Worm (Caenorhabditis elegans) whole organism, early embryonic: Measurements from ENCODE around the gene Y38H6C.24.

Experiments used
- B0310.2 ChIP-seq: sonication (generic microtip); optimal IDR thresholded peaks from 2 replicates; lab custom pipeline; 2016; ENCODE audit warnings: mild to moderate bottlenecking, missing genetic modification characterization, missing compliant biosample characterization
- F13C5.2 ChIP-seq: sonication (generic microtip); optimal IDR thresholded peaks from 2 replicates; lab custom pipeline; 2017; ENCODE audit warnings: mild to moderate bottlenecking, missing genetic modification characterization, inconsistent platforms, missing compliant biosample characterization
- aly-1 ChIP-seq: sonication (generic microtip); optimal IDR thresholded peaks from 2 replicates; lab custom pipeline; 2016; ENCODE audit warnings: missing genetic modification characterization, missing compliant biosample characterization
- ama-1 ChIP-seq: fragments of 150-350 bp; optimal IDR thresholded peaks from 2 replicates; lab custom pipeline; 2014
- ceh-13 ChIP-seq: fragments of 200-800 bp; sonication (Bioruptor generic); optimal IDR thresholded peaks from 2 replicates; lab custom pipeline; 2018; ENCODE audit warnings: mild to moderate bottlenecking, missing genetic modification characterization, missing compliant biosample characterization
- ets-7 ChIP-seq: sonication (generic microtip); optimal IDR thresholded peaks from 2 replicates; lab custom pipeline; 2016; ENCODE audit warnings: missing genotype, missing genetic modification characterization, missing compliant biosample characterization
- flt-1 ChIP-seq: fragments of 200-800 bp; sonication (Bioruptor generic); IDR thresholded peaks from 2 replicates; pipeline ENCODE4 v1.3.6; 2022; ENCODE audit warnings: missing genetic modification characterization, missing compliant biosample characterization
- hmbx-1 ChIP-seq: sonication (generic microtip); optimal IDR thresholded peaks from 2 replicates; lab custom pipeline; 2016; ENCODE audit warnings: mild to moderate bottlenecking, missing genetic modification characterization, missing compliant biosample characterization
- hmg-4 ChIP-seq: fragments of 200-800 bp; sonication (Bioruptor generic); optimal IDR thresholded peaks from 2 replicates; lab custom pipeline; 2018; ENCODE audit warnings: mild to moderate bottlenecking, missing genetic modification characterization, missing compliant biosample characterization
- scrt-1 ChIP-seq: fragments of 200-800 bp; sonication (Bioruptor generic); IDR thresholded peaks from 2 replicates; pipeline ENCODE4 v1.3.6; 2022; ENCODE audit warnings: missing genetic modification characterization, missing compliant biosample characterization
- sea-1 ChIP-seq: fragments of 200-800 bp; sonication (Bioruptor generic); conservative IDR thresholded peaks from 2 replicates; pipeline ENCODE4 v1.3.6; 2022; ENCODE audit warnings: missing genetic modification characterization, missing compliant biosample characterization
- tbx-11 ChIP-seq: fragments of 200-800 bp; sonication (Bioruptor generic); IDR thresholded peaks from 2 replicates; pipeline ENCODE4 v1.3.6; 2022; ENCODE audit warnings: missing genetic modification characterization, missing compliant biosample characterization
- tbx-37 ChIP-seq: fragments of 200-800 bp; sonication (Bioruptor generic); conservative IDR thresholded peaks from 2 replicates; pipeline ENCODE4 v1.3.6; 2022; ENCODE audit warnings: missing genetic modification reagents, missing genetic modification characterization, missing compliant biosample characterization

DNA sequence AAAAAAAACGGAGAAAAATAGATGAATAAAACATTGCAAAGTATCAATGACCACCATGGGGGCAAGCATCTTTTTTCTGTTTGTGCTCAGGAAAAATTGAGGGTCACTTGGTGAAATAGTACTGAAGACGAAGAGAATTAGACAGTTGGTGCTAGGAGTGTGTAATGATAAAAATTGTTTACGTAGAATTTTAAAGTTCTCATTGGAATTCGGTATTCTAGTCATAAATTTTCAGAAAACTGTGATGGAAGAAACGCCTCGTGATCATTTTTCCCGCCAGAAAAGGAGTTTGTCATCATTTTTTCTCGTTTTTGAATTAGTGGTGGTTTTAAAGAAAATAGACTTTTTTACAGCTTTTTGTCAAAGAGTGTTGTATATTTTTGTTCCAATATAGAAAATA is 18.4 kb downstream of the Y38H6C.24 start:
- TF ChIP-seq sea-1 (no peak), tbx-11 (GFP tag; lab: Robert Waterston, UW) (no peak), flt-1 (GFP tag; lab: Robert Waterston, UW) (no peak), ama-1 (lab: Kevin White, UChicago) (no peak), ets-7 (tag; lab: Kevin White, UChicago) (no peak), tbx-37 (GFP tag; lab: Robert Waterston, UW) (no peak), scrt-1 (GFP tag; lab: Robert Waterston, UW) (no peak), B0310.2 (tag; lab: Kevin White, UChicago) (no peak), F13C5.2 (no peak), aly-1 (tag; lab: Kevin White, UChicago) (no peak), hmbx-1 (tag; lab: Kevin White, UChicago) (no peak), ceh-13 (GFP tag; lab: Kevin White, UChicago) (no peak), hmg-4 (GFP tag; lab: Kevin White, UChicago) (no peak)
